Worm (Caenorhabditis elegans) whole organism, L4 larva: ENCODE measurements around the gene F40F9.3.

Experiments
- F10B5.3 ChIP-seq: sonication (generic microtip); optimal IDR thresholded peaks from 2 replicates; lab custom pipeline; 2016; ENCODE audit warnings: mild to moderate bottlenecking, missing genetic modification characterization, missing compliant biosample characterization
- F37D6.2 ChIP-seq: sonication (generic microtip); optimal IDR thresholded peaks from 2 replicates; lab custom pipeline; 2016; ENCODE audit warnings: mild to moderate bottlenecking, missing genetic modification characterization, missing compliant biosample characterization
- T20F7.1 ChIP-seq: fragments of 200-800 bp; sonication (Bioruptor generic); optimal IDR thresholded peaks from 2 replicates; lab custom pipeline; 2018; ENCODE audit warnings: mild to moderate bottlenecking, missing genetic modification characterization, missing compliant biosample characterization
- T26A8.4 ChIP-seq: fragments of 200-800 bp; sonication (Bioruptor generic); IDR thresholded peaks from 2 replicates; pipeline ENCODE4 v1.3.6; 2022; ENCODE audit warnings: missing genetic modification characterization, missing compliant biosample characterization
- Y105C5A.15 ChIP-seq: fragments of 200-800 bp; sonication (Bioruptor generic); IDR thresholded peaks from 2 replicates; pipeline ENCODE4 v1.3.6; 2022; ENCODE audit warnings: missing genetic modification characterization, missing compliant biosample characterization
- ZK337.2 ChIP-seq: fragments of 200-800 bp; sonication (Bioruptor generic); IDR thresholded peaks from 2 replicates; pipeline ENCODE4 v1.3.6; 2022; ENCODE audit warnings: missing genetic modification reagents, missing genetic modification characterization, missing compliant biosample characterization
- aha-1 ChIP-seq: fragments of 150-350 bp; peaks from one replicate; lab custom pipeline; 2014; ENCODE audit warnings: missing biosample characterization, missing genetic modification characterization
- aly-2 ChIP-seq: sonication (generic microtip); optimal IDR thresholded peaks from 2 replicates; lab custom pipeline; 2018; ENCODE audit warnings: missing biosample characterization, missing genetic modification characterization
- ama-1 ChIP-seq: fragments of 150-350 bp; optimal IDR thresholded peaks from 2 replicates; lab custom pipeline; 2014; ENCODE audit warnings: inconsistent platforms, mixed read lengths
- arid-1 ChIP-seq: fragments of 200-800 bp; sonication (Bioruptor generic); conservative IDR thresholded peaks from 2 replicates; pipeline ENCODE4 v1.3.6; 2022; ENCODE audit warnings: missing genetic modification reagents, missing genetic modification characterization, missing compliant biosample characterization
- ceh-28 ChIP-seq: fragments of 150-350 bp; optimal IDR thresholded peaks from 2 replicates; lab custom pipeline; 2014; ENCODE audit warnings: missing biosample characterization, missing genetic modification reagents, missing genetic modification characterization
- ceh-32 ChIP-seq: sonication (generic microtip); optimal IDR thresholded peaks from 2 replicates; lab custom pipeline; 2016; ENCODE audit warnings: mild to moderate bottlenecking, missing genetic modification characterization, missing compliant biosample characterization; ENCODE audit not compliant: poor library complexity
- ceh-44 ChIP-seq: fragments of 200-800 bp; sonication (Bioruptor generic); IDR thresholded peaks from 2 replicates; pipeline ENCODE4 v1.3.6; 2022; ENCODE audit warnings: missing genetic modification reagents, missing genetic modification characterization, missing compliant biosample characterization
- ceh-62 ChIP-seq: sonication (generic microtip); optimal IDR thresholded peaks from 2 replicates; lab custom pipeline; 2017; ENCODE audit warnings: missing biosample characterization, missing genetic modification characterization
- ceh-82 ChIP-seq: sonication (generic microtip); optimal IDR thresholded peaks from 2 replicates; lab custom pipeline; 2017; ENCODE audit warnings: missing biosample characterization, missing genetic modification characterization
- ces-1 ChIP-seq: fragments of 150-350 bp; sonication (generic microtip); optimal IDR thresholded peaks from 4 replicates; lab custom pipeline; 2014; ENCODE audit warnings: missing biosample characterization, missing genetic modification reagents, missing genetic modification characterization
- cey-2 ChIP-seq: sonication (generic microtip); optimal IDR thresholded peaks from 3 replicates; lab custom pipeline; 2017; ENCODE audit warnings: missing genetic modification characterization, mild to moderate bottlenecking, missing compliant biosample characterization, antibody characterized with exemption, borderline replicate concordance; ENCODE audit not compliant: insufficient read depth
- ctbp-1 ChIP-seq: fragments of 200-800 bp; sonication (Bioruptor generic); IDR thresholded peaks from 2 replicates; pipeline ENCODE4 v1.3.6; 2022; ENCODE audit warnings: missing genetic modification reagents, missing genetic modification characterization, missing compliant biosample characterization
- daf-16 ChIP-seq, 3 experiments: sonication (generic microtip); optimal IDR thresholded peaks; 2 replicates each; lab custom pipeline; 2016 to 2017; ENCODE audit warnings: missing genetic modification characterization in 3 of 3, missing genetic modification reagents in 3 of 3, mild to moderate bottlenecking in 2 of 3, missing compliant biosample characterization in 2 of 3, missing biosample characterization in 1 of 3, moderate library complexity in 1 of 3
- dpl-1 ChIP-seq: fragments of 150-350 bp; optimal IDR thresholded peaks from 2 replicates; lab custom pipeline; 2014; ENCODE audit warnings: missing biosample characterization, missing genetic modification reagents, missing genetic modification characterization
- duxl-1 ChIP-seq: sonication (generic microtip); optimal IDR thresholded peaks from 2 replicates; lab custom pipeline; 2016; ENCODE audit warnings: mild to moderate bottlenecking, missing genetic modification characterization, moderate library complexity, missing compliant biosample characterization; ENCODE audit not compliant: poor library complexity
- egl-43 ChIP-seq: fragments of 200-800 bp; sonication (Bioruptor generic); IDR thresholded peaks from 2 replicates; pipeline ENCODE4 v1.3.6; 2022; ENCODE audit warnings: missing genetic modification reagents, missing genetic modification characterization, missing compliant biosample characterization
- gei-8 ChIP-seq: fragments of 200-800 bp; sonication (Bioruptor generic); optimal IDR thresholded peaks from 2 replicates; lab custom pipeline; 2018; ENCODE audit warnings: mild to moderate bottlenecking, missing genetic modification characterization, missing compliant biosample characterization
- hlh-30 ChIP-seq: sonication (generic microtip); optimal IDR thresholded peaks from 2 replicates; lab custom pipeline; 2017; ENCODE audit warnings: antibody characterized with exemption, mild to moderate bottlenecking, missing genetic modification characterization, missing compliant biosample characterization; ENCODE audit not compliant: insufficient read depth
- hmg-1.1 ChIP-seq: fragments of 200-800 bp; sonication (Bioruptor generic); IDR thresholded peaks from 2 replicates; pipeline ENCODE4 v1.3.6; 2022; ENCODE audit warnings: missing genetic modification reagents, missing genetic modification characterization, missing compliant biosample characterization
- lim-7 ChIP-seq: fragments of 200-800 bp; sonication (Bioruptor generic); IDR thresholded peaks from 2 replicates; pipeline ENCODE4 v1.3.6; 2022; ENCODE audit warnings: missing genetic modification characterization, missing compliant biosample characterization
- lin-13 ChIP-seq: fragments of 150-350 bp; optimal IDR thresholded peaks from 2 replicates; lab custom pipeline; 2014; ENCODE audit warnings: missing biosample characterization, missing genetic modification reagents, missing genetic modification characterization
- lin-39 ChIP-seq: fragments of 150-350 bp; optimal IDR thresholded peaks from 2 replicates; lab custom pipeline; 2014; ENCODE audit warnings: missing biosample characterization, missing genetic modification reagents, missing genetic modification characterization
- lsy-2 ChIP-seq, 2 experiments: fragments of 150-350 bp in 1 of 2; sonication (generic microtip) in 1 of 2; optimal IDR thresholded peaks; 2 replicates each; lab custom pipeline; 2014 to 2017; ENCODE audit warnings: missing biosample characterization in 2 of 2, missing genetic modification characterization in 2 of 2
- mdl-1 ChIP-seq, 2 experiments: fragments of 150-350 bp in 1 of 2; sonication (generic microtip) in 1 of 2; optimal IDR thresholded peaks; 2 replicates each; lab custom pipeline; 2014 to 2017; ENCODE audit warnings: missing biosample characterization in 2 of 2, missing genetic modification characterization in 2 of 2
- mep-1 ChIP-seq: fragments of 150-350 bp; sonication (generic microtip); optimal IDR thresholded peaks from 3 replicates; lab custom pipeline; 2014; ENCODE audit warnings: missing biosample characterization, missing genetic modification characterization
- mes-2 ChIP-seq: sonication (generic microtip); optimal IDR thresholded peaks from 2 replicates; lab custom pipeline; 2016; ENCODE audit warnings: missing genotype, mild to moderate bottlenecking, missing genetic modification characterization, missing compliant biosample characterization; ENCODE audit not compliant: poor library complexity, severe bottlenecking
- nhr-11 ChIP-seq: fragments of 150-350 bp; optimal IDR thresholded peaks from 2 replicates; lab custom pipeline; 2014; ENCODE audit warnings: missing biosample characterization, missing genetic modification characterization
- nhr-25 ChIP-seq: sonication (generic microtip); optimal IDR thresholded peaks from 2 replicates; lab custom pipeline; 2017; ENCODE audit warnings: missing genetic modification characterization, mild to moderate bottlenecking, missing compliant biosample characterization, antibody characterized with exemption, moderate library complexity, borderline replicate concordance; ENCODE audit not compliant: insufficient read depth
- nhr-28 ChIP-seq: fragments of 150-350 bp; optimal IDR thresholded peaks from 2 replicates; lab custom pipeline; 2014; ENCODE audit warnings: missing biosample characterization, missing genetic modification characterization
- nhr-6 ChIP-seq: fragments of 150-350 bp; optimal IDR thresholded peaks from 2 replicates; lab custom pipeline; 2014; ENCODE audit warnings: missing biosample characterization, missing genetic modification characterization
- nhr-76 ChIP-seq: fragments of 150-350 bp; optimal IDR thresholded peaks from 2 replicates; lab custom pipeline; 2014; ENCODE audit warnings: missing biosample characterization, missing genetic modification characterization
- nhr-77 ChIP-seq: fragments of 150-350 bp; optimal IDR thresholded peaks from 2 replicates; lab custom pipeline; 2014; ENCODE audit warnings: missing biosample characterization, missing genetic modification characterization
- php-3 ChIP-seq: fragments of 200-800 bp; sonication (Bioruptor generic); IDR thresholded peaks from 2 replicates; pipeline ENCODE4 v1.3.6; 2022; ENCODE audit warnings: missing genetic modification reagents, missing genetic modification characterization, missing compliant biosample characterization
- pqm-1 ChIP-seq: sonication (generic microtip); optimal IDR thresholded peaks from 2 replicates; lab custom pipeline; 2017; ENCODE audit warnings: missing biosample characterization, missing genetic modification characterization
- rbr-2 ChIP-seq: sonication (generic microtip); optimal IDR thresholded peaks from 2 replicates; lab custom pipeline; 2016; ENCODE audit warnings: missing genotype, missing genetic modification characterization, missing compliant biosample characterization
- snpc-4 ChIP-seq: fragments of 150-350 bp; optimal IDR thresholded peaks from 2 replicates; lab custom pipeline; 2014; ENCODE audit warnings: missing biosample characterization, missing genetic modification characterization
- tag-97 ChIP-seq: fragments of 200-800 bp; sonication (Bioruptor generic); IDR thresholded peaks from 2 replicates; pipeline ENCODE4 v1.3.6; 2022; ENCODE audit warnings: missing genetic modification characterization, missing compliant biosample characterization
- zfp-2 ChIP-seq: sonication (generic microtip); optimal IDR thresholded peaks from 2 replicates; lab custom pipeline; 2016; ENCODE audit warnings: mild to moderate bottlenecking, missing genetic modification characterization, missing compliant biosample characterization
- ztf-11 ChIP-seq: fragments of 150-350 bp; optimal IDR thresholded peaks from 2 replicates; lab custom pipeline; 2014; ENCODE audit warnings: missing biosample characterization, missing genetic modification characterization

Gene F40F9.3

ce11 chrV:9690099-9690572 is 24.9 kb upstream of the F40F9.3 start, which contains the start of gene rbx-1:
rbx-1 (minus strand) TSS chrV:9690522.
- TF ChIP-seq ceh-28 (tag; lab: Kevin White, UChicago) (no peak), egl-43 (GFP tag; lab: Robert Waterston, UW) (0 out of 2 replicates have a peak, but pooled peaks have one; percentile 39), ama-1 (lab: Kevin White, UChicago) (no peak)
- TF ChIP-seq, all 104 proteins: peak for 1

ce11 chrV:9690728-9691127 is 24.3 kb upstream of the F40F9.3 start:
- peak; percentile 37 for TF ChIP-seq dpl-1 (GFP tag; lab: Kevin White, UChicago)
- peak; percentile 6 for TF ChIP-seq T20F7.1 (GFP tag; lab: Kevin White, UChicago)
- TF ChIP-seq ceh-62 (tag; lab: Kevin White, UChicago), result no peak
- peak in 1 of 2 experiments; percentile 20 for TF ChIP-seq mdl-1 (tag; optimal IDR thresholded peaks at IDR 0.05; lab: Kevin White, UChicago)
- TF ChIP-seq lsy-2 (tag; optimal IDR thresholded peaks at IDR 0.05; lab: Kevin White, UChicago), result peak in 1 of 2 experiments; percentile 93
- no peak for TF ChIP-seq lin-13 (GFP tag; lab: Kevin White, UChicago)
- peak; percentile 71 for TF ChIP-seq mes-2 (tag; lab: Kevin White, UChicago)
- TF ChIP-seq hmg-1.1 (GFP tag; lab: Robert Waterston, UW), result 0 out of 2 replicates have a peak, but pooled peaks have one; percentile 36
- TF ChIP-seq nhr-28 (tag; lab: Kevin White, UChicago), result peak; percentile 63
- TF ChIP-seq ama-1 (lab: Kevin White, UChicago), result peak; percentile 39
- TF ChIP-seq nhr-6 (tag; lab: Kevin White, UChicago), result peak; percentile 56
- TF ChIP-seq duxl-1 (tag; lab: Kevin White, UChicago), result peak; percentile 7
- no peak for TF ChIP-seq snpc-4 (tag; lab: Kevin White, UChicago)
- TF ChIP-seq arid-1, result peak; percentile 51; the same call in 1 of the 2 replicates
- TF ChIP-seq aha-1, result peak; percentile 97

ce11 chrV:9692109-9692581 is 22.9 kb upstream of the F40F9.3 start, which contains the start of gene ztf-9:
ztf-9 (minus strand) TSS chrV:9692159.
- TF ChIP-seq mep-1 (tag; lab: Kevin White, UChicago) (peak; percentile 71), F37D6.2 (tag; lab: Kevin White, UChicago) (no peak), hmg-1.1 (GFP tag; lab: Robert Waterston, UW) (peak; percentile 83), nhr-25 (tag; lab: Kevin White, UChicago) (peak; percentile 8), aly-2 (tag; lab: Kevin White, UChicago) (no peak), ctbp-1 (GFP tag; lab: Robert Waterston, UW) (peak; percentile 58; the same call in 1 of the 2 replicates), snpc-4 (tag; lab: Kevin White, UChicago) (no peak), F10B5.3 (tag; lab: Kevin White, UChicago) (no peak), rbr-2 (tag; lab: Kevin White, UChicago) (peak; percentile 48), lin-39 (tag; lab: Kevin White, UChicago) (no peak), T26A8.4 (GFP tag; lab: Robert Waterston, UW) (no peak), hlh-30 (tag; lab: Kevin White, UChicago) (no peak), egl-43 (GFP tag; lab: Robert Waterston, UW) (no peak), nhr-77 (tag; lab: Kevin White, UChicago) (peak; percentile 64), ztf-11 (tag; lab: Kevin White, UChicago) (no peak), ama-1 (lab: Kevin White, UChicago) (no peak), mdl-1 (tag; optimal IDR thresholded peaks at IDR 0.05; lab: Kevin White, UChicago) (peak in 1 of 2 experiments; percentile 34), tag-97 (GFP tag; lab: Robert Waterston, UW) (no peak), ZK337.2 (GFP tag; lab: Robert Waterston, UW) (no peak), gei-8 (no peak), Y105C5A.15 (GFP tag; lab: Robert Waterston, UW) (no peak), ceh-32 (no peak), nhr-11 (tag; lab: Kevin White, UChicago) (no peak), pqm-1 (tag; lab: Kevin White, UChicago) (peak; percentile 11), nhr-6 (tag; lab: Kevin White, UChicago) (no peak), ceh-82 (tag; lab: Kevin White, UChicago) (no peak), cey-2 (tag; lab: Kevin White, UChicago) (no peak), aha-1 (no peak), daf-16 (GFP tag; optimal IDR thresholded peaks at IDR 0.05; lab: Kevin White, UChicago) (peak in 1 of 2 experiments; percentile 8), daf-16 (tag; optimal IDR thresholded peaks at IDR 0.05; lab: Kevin White, UChicago) (peak; percentile 10), ces-1 (no peak), nhr-76 (tag; lab: Kevin White, UChicago) (no peak), php-3 (GFP tag; lab: Robert Waterston, UW) (no peak), lim-7 (GFP tag; lab: Robert Waterston, UW) (no peak), zfp-2 (tag; lab: Kevin White, UChicago) (no peak), ceh-44 (no peak)
